Fruit fly (Drosophila melanogaster) S2 (cell line): ENCODE measurements around the gene ZIPIC.
A peak's percentile ranks its signal among the peaks of the same experiment; 100 is the strongest.

Source experiments
- CG8478 ChIP-seq: fragments of >200 bp; optimal IDR thresholded peaks from 2 replicates; lab custom pipeline; 2018
- CTCF ChIP-seq, 2 experiments: fragments of >200 bp; optimal IDR thresholded peaks; 2 replicates each; lab custom pipeline; 2018

Gene ZIPIC

DNA sequence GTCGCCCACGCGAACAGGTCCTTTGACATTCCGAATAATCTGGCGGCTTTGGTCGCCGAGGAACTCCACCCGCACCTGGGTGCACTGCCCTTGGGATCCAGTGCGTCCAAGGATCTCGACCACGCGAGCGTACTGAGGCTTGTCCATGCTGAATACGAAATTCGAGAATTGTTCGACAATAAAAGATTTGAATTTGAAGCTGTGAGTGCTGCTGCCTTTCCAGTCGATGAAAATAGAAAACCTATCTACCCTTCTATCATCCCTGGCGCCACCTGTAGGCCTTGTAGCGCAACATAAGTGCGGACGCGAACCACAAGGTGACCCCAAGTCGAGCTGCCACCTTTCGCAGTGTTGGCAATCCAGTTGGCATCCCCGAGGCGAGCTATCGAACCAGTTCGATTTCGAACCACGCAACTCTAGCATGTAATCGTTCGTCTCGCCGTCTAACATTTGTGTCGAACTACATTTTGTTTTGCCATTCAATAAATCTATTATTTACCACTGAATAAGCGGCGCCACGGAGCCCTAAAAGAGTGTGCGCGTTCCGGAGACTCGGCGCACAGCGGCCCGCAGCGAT, 14.1 kb downstream of the ZIPIC start, which contains the start of the genes RpS28a and Axn:
Gene RpS28a, minus strand, starts transcription at position 197 of the 577 bp plus-strand sequence.
Gene Axn, plus strand, starts transcription at position 391 of the 577 bp plus-strand sequence.
- TF ChIP-seq CG8478 (lab: Kevin White, UChicago) (no peak), CTCF (optimal IDR thresholded peaks at IDR 0.05; lab: Kevin White, UChicago) (peak; percentile 99 to 100)

DNA sequence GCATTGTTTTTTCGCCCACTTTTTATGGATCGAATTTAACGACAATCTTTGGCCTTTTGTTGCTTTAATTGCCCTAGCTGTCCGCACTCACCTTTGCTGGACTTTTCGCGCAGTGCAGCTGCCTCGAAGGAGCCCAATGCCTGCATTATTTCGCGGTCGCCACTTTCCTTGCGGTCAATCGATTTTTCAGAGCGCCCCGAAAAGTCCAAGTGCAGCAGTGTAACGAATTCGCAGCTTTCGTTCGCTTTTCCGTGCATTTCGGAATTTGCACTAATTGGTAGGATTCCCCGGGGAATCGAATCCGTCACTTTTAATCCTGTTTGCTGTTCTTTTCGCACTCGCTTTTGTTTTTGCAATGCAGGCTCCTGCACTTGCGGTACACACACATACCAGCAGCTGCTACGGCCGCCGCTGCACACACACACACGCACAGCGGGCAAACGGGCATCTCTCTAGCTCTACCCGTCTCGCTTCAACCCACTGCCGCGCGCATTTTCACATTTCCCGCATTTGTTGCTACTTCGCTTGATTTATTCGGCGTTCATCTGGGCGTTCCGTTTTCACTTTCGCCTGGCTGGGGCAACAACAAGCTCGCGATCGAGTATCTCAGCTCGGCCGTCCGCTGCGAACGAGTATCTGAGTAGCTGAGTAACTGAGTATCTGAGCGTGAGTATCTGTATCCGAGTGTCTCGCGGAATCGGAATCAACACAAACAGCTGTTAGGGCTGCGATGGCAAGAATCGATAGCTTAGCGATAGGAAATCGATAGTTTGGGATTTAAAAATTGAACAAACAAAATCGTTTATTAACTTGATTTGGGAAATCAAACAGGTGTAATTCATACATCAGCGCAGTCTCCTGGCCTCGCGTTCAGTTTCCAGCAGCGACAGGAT, 14.9 kb downstream of the ZIPIC start, which contains the start of gene Mgat2:
Gene Mgat2, minus strand, starts transcription at position 663 of the 893 bp plus-strand sequence.
- TF ChIP-seq CTCF (optimal IDR thresholded peaks at IDR 0.05; lab: Kevin White, UChicago) (no peak), CG8478 (lab: Kevin White, UChicago) (no peak)

DNA sequence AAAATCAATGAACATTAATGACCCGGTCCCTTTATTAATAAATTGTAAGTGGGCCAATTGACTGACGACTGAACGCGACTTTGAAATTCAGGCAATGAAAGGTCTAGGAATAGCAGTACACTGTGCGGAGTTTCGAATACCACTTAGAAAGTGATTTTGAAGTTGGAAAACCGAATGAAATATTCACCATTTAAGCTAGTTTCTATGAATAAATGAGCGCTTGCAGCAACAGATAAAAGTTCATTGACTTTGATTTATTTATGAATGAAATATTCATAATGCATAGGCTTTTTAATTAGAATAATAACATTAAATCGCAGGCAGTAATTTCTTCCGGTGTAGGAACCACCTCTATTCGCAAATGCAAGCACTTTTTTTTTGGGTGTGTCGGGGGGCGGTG, 15.7 kb downstream of the ZIPIC start:
- TF ChIP-seq CTCF (optimal IDR thresholded peaks at IDR 0.05; lab: Kevin White, UChicago), result no peak
- TF ChIP-seq CG8478 (lab: Kevin White, UChicago), result no peak

DNA sequence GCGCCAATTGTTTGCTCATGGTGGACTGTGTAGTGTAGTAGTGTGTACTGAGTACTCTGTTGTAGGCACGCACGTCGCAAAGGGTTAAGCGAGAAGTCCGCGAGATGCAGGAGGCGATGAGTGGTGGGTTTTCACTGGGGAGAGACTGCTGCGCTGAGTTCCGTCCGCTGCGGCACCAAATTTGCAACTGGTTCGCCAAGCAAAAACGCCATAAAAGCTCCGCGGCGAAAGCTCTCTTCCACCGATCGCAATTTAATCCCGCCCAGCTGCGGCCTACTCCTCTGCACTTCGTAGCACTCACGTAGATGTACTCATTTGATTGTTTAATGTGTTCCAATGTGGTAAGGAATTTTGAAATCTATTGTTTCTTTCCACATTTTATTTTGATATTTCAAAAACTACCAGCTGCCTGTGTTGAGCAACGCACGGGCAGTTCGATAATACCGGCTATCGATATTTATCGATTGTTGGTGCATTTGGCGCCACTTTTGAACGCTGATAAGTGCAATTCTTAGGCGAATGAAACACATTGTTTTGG, 21.6 kb downstream of the ZIPIC start, which contains the start of gene CG7920:
Gene CG7920, minus strand, starts transcription at position 308 of the 538 bp plus-strand sequence.
- TF ChIP-seq CG8478 (lab: Kevin White, UChicago) (no peak), CTCF (optimal IDR thresholded peaks at IDR 0.05; lab: Kevin White, UChicago) (no peak)

DNA sequence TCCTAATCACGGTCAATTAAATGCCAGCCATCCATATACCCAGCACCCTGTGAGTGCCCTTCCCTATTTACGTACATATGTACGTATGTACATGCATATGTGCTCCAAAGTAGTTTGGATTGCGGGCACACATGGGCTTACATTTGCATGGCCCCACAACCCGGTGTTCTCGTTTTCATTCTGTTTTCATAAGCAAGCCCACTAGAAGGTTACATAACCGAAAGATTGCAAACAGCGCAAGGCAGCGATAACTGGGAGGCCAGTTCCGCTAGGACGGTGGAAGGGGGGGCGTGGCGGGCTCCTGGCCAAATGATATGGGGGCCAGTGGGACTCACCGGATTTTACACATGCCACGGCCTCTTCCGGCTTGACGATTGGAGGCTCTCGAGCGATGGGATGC, 22.2 kb downstream of the ZIPIC start:
- TF ChIP-seq CTCF (optimal IDR thresholded peaks at IDR 0.05; lab: Kevin White, UChicago), result no peak

DNA sequence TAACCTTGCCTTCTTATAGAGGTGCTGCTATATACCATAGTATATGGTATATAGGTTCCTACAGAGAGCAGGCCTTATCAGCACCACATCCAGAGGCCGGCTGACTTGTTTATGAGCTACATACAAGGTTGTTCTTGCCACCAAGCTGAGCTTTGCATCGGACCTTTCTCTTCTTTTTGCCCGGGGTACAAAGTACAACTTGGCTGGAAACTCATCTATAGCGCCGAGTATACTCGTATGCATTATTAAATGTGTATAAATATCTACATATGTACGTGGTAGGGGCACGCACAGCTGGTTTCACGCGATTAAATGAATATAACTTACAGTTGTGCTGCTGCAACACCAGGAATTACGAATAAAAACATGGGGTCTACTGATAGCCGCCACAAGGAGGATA, 22.8 kb downstream of the ZIPIC start:
- TF ChIP-seq CG8478 (lab: Kevin White, UChicago) (no peak), CTCF (optimal IDR thresholded peaks at IDR 0.05; lab: Kevin White, UChicago) (no peak)

DNA sequence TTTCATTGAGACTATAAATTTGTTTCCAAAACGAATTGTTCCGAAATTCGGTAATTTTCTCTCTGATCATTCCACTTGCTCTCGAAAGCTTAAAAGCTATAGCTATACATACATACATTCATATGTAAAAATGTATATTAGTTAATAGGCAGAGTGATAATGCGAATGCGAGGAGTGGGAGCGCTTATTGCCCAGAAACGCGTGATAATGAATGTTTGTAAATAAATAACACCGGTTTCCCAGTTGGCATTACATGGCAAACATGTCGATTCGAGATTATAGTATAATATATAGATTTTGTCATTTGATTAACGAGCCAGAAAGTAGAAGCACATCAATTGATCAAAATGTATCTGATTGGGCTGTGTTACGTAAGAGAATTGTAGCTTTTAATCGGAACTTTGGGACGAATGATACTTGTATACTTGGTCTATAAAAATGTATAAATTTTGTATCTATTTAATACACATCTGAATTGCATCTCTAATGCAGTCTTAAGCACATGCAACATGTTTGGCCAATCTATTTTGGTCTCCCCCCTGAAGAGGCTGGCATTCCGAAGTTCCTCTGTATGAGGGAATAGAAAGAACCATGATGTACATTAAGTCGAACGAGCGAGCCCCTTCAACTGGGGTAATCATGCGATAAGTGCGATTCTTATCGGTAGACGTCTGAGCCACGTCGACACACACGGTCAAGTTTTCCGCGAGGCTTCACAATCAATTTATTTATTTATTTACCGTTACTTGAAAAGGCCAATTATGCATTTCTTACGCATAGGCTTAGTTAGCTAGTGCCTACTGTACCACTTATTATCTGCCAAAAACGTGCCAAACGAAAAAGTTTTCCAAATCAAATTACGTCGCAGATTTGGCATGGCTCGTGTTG, 23.8 kb downstream of the ZIPIC start:
- TF ChIP-seq CTCF (optimal IDR thresholded peaks at IDR 0.05; lab: Kevin White, UChicago) (no peak), CG8478 (lab: Kevin White, UChicago) (no peak)

DNA sequence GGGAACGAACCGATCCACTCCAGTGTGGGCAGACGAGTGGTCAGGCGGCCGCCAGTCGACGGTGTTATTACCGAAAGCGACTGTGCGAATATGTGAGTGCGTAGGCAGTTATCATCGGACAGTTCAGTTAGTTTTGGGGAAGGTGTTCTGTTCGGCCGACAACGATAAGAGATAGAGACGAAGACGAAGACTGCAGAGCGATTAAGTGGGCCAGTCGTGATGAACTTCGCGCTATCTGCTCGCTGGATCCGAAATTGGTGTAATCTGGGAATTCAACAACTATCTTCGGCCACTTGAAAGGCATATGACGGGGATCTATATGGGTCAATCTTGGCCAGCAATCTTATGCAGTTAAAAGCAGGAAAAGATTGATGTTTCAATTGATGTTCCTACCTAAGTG, 27.5 kb downstream of the ZIPIC start, which contains the start of gene CG7912:
Gene CG7912, minus strand, starts transcription at position 17 of the 400 bp plus-strand sequence.
- TF ChIP-seq CTCF (optimal IDR thresholded peaks at IDR 0.05; lab: Kevin White, UChicago), result no peak
- no peak for TF ChIP-seq CG8478 (lab: Kevin White, UChicago)

DNA sequence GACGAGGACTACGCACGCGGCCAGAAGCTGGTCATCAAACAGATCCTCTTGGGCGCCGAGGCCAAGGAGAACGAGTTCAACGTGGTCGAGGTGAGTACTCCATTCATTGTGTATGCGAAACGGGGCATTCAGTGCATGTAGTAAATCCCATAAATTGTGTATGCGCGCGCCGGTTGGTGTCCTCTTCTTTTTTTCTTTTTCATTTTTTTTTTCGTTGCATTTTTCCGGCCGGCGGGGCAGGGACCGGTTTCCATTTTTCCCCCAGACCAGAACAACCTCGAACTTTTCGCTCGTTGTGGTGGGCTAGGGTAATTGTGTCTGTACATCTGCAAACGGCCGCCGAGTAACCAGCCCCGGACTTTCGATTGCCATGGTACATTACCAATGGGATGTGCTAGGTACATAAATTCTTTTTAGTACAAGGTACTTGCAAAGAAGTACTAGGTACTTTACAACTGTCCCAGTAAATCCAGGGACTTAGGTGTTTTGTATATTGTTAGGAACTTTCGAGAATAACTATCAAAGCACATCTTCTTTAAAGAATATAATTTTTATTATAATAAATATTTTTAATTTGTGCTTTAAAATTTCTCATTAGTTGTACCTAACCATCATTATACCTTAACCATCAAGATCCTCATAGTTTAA, 31.2 kb downstream of the ZIPIC start:
- TF ChIP-seq CTCF (optimal IDR thresholded peaks at IDR 0.05; lab: Kevin White, UChicago) (no peak), CG8478 (lab: Kevin White, UChicago) (no peak)

DNA sequence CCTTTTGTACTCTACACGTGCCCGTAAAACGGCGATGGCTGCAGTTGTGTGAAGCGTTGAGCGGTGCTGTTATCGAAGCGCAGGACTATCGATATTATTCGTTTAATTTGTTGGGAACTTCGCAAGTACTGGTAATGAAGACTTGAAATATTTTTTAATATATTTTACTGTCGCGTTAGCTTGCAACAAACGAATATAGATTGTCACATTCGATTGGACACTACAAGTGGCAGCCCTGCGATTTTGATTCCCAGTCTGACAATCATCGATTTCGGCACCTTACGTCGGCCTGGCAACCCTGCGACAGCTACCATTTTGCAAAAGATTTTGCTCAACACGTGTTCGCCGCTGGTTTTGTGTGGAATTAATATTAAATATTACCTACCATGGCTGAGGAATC, 32.0 kb downstream of the ZIPIC start, which contains the start of the genes Nlp and Nph:
Gene Nlp, plus strand, starts transcription at position 138 of the 400 bp plus-strand sequence.
Gene Nph, minus strand, starts transcription at position 214 of the 400 bp plus-strand sequence.
- no peak for TF ChIP-seq CG8478 (lab: Kevin White, UChicago)
- peak in 1 of 2 experiments; percentile 2 for TF ChIP-seq CTCF (optimal IDR thresholded peaks at IDR 0.05; lab: Kevin White, UChicago)

DNA sequence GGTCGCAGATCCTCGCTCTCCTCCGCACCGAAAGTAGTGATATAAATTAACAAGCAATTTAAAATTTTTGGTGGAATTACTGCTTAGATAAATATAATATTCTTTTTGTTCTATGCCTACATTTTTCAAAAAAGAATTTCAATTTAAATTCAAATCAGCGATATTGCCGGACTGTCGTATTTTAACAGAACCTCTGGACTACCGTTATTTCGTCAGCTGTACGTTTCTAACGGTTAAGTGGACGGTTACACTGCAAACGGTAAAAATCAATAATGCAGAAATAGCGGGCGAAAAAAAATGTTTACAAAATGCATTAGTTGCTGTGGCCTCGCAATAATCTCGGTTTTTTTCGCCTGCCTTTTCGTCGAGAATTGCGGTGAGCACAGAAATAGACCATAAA, 36.4 kb downstream of the ZIPIC start, which contains the start of gene Tace:
Gene Tace, plus strand, starts transcription at position 245 of the 400 bp plus-strand sequence.
- TF ChIP-seq CTCF (optimal IDR thresholded peaks at IDR 0.05; lab: Kevin White, UChicago) (peak in 1 of 2 experiments; percentile 21), CG8478 (lab: Kevin White, UChicago) (no peak)

DNA sequence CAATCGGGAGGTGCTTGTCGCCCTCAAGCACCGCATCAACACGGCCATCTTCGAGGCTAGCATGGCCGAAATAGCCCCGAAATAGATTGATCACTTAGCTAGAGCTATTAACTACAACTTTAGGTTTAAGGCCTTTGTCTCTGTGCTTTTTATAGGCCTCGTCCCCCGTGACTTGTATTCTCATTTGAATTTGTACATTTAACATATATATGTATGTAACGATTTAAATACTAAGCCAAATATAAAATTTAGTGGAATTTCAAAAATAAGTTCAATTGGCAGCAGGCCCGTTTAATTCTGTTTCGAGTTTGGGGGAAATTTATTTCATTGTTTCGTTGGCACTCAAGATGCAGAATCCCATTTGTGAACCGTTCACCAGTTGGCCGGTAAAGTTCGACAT, 37.2 kb downstream of the ZIPIC start, which contains the start of gene CG34298:
Gene CG34298, plus strand, starts transcription at position 301 of the 400 bp plus-strand sequence.
- no peak for TF ChIP-seq CG8478 (lab: Kevin White, UChicago)
- no peak for TF ChIP-seq CTCF (optimal IDR thresholded peaks at IDR 0.05; lab: Kevin White, UChicago)

DNA sequence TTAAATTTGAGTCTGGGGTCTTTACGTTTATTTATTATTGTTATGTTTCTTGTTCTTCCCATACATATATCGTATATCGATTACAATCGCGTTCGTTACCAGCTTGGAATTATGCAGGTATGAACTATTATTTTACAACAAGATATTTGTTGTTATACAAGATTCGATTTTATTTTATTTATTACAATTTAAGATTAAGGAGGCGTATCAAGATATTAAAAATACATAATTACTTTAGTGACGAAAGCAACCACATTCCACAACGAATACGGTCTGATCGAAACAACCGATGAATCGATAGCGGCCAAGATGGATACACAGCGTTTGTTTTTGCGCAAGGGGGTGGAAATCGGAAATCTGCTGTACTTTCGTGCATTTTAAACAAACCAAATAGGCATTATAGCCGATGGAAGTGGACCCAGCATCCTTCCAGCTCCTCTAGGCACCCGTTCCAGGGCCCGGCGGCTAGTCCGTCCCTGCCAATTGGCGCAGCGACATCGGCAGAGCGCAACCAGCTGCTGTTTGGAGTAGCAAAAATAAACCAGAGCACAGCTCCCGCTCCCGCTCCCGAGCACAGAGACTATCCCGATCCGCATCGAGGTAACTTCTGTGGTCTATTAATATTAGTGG, 38.9 kb downstream of the ZIPIC start, which contains the start of the genes CG15525 and CG11504:
Gene CG15525, minus strand, starts transcription at position 70 of the 630 bp plus-strand sequence.
Gene CG11504, plus strand, starts transcription at position 294 of the 630 bp plus-strand sequence.
- TF ChIP-seq CTCF (optimal IDR thresholded peaks at IDR 0.05; lab: Kevin White, UChicago) (no peak), CG8478 (lab: Kevin White, UChicago) (no peak)
